Fruit fly (Drosophila melanogaster): Measurements from ENCODE around the gene CG17648.
A peak's percentile ranks its signal among the peaks of the same experiment; 100 is the strongest.

Gene CG17648

dm6 chr2L:1715699-1716333, 36.3 kb upstream of the CG17648 start, which contains the start of gene frtz (continued):
- TF ChIP-seq CG7839 (tag; optimal IDR thresholded peaks at IDR 0.05) (no peak), MTF-1 (GFP tag; optimal IDR thresholded peaks at IDR 0.05; ENCODE audit: borderline replicate concordance) (no peak), dpn (GFP tag; optimal IDR thresholded peaks at IDR 0.05) (peak in 1 of 2 experiments; percentile 44), CG15011 (GFP tag; optimal IDR thresholded peaks at IDR 0.05) (no peak), CG16863 (GFP tag; optimal IDR thresholded peaks at IDR 0.05) (no peak), CG31388 (GFP tag; optimal IDR thresholded peaks at IDR 0.05) (no peak), ham (GFP tag; IDR thresholded peaks at IDR 0.05) (no peak), CG1832 (GFP tag; optimal IDR thresholded peaks at IDR 0.05) (no peak), Ets97D (GFP tag; optimal IDR thresholded peaks at IDR 0.05) (peak; percentile 46), Mrtf (GFP tag; IDR thresholded peaks at IDR 0.05) (no peak), CG7357 (GFP tag; IDR thresholded peaks at IDR 0.05) (no peak), CG15269 (tag; optimal IDR thresholded peaks at IDR 0.05) (no peak), CG17829 (tag; optimal IDR thresholded peaks at IDR 0.05) (peak; percentile 29), ATbp (GFP tag; optimal IDR thresholded peaks at IDR 0.05) (no peak), CG11456 (GFP tag; IDR thresholded peaks at IDR 0.05) (no peak), CG11247 (GFP tag; IDR thresholded peaks at IDR 0.05) (no peak), unc-4 (GFP tag; IDR thresholded peaks at IDR 0.05; ENCODE audit: partially characterized antibody) (peak; percentile 82), CG2678 (tag; optimal IDR thresholded peaks at IDR 0.05) (no peak), ash1 (GFP tag; optimal IDR thresholded peaks at IDR 0.05) (no peak), CG15073 (GFP tag; optimal IDR thresholded peaks at IDR 0.05) (no peak), mld (GFP tag; IDR thresholded peaks at IDR 0.05; ENCODE audit: partially characterized antibody) (peak; percentile 81; the same call in 2 of the 3 replicates), CG18011 (GFP tag; optimal IDR thresholded peaks at IDR 0.05) (no peak), Dbx (GFP tag; IDR thresholded peaks at IDR 0.05) (peak; percentile 42; the same call in 1 of the 3 replicates), sna (GFP tag; IDR thresholded peaks at IDR 0.05; ENCODE audit: partially characterized antibody) (peak; percentile 46), CG14014 (GFP tag; IDR thresholded peaks at IDR 0.05) (0 out of 2 replicates have a peak, but pooled peaks have one; percentile 5), Oli (tag; optimal IDR thresholded peaks at IDR 0.05) (no peak), CG16815 (GFP tag; optimal IDR thresholded peaks at IDR 0.05) (no peak), CG4617 (GFP tag; optimal IDR thresholded peaks at IDR 0.05; ENCODE audit: borderline replicate concordance) (peak; percentile 53), az2 (GFP tag; optimal IDR thresholded peaks at IDR 0.05) (no peak), ro (GFP tag; IDR thresholded peaks at IDR 0.05) (no peak), shn (GFP tag; optimal IDR thresholded peaks at IDR 0.05) (no peak), Fer1 (GFP tag; optimal IDR thresholded peaks at IDR 0.05) (no peak), CG12155 (GFP tag; optimal IDR thresholded peaks at IDR 0.05) (peak; percentile 29), bcd (GFP tag; optimal IDR thresholded peaks at IDR 0.05) (peak; percentile 21), her (GFP tag; optimal IDR thresholded peaks at IDR 0.05) (no peak), CG2712 (tag; optimal IDR thresholded peaks at IDR 0.05) (peak; percentile 6), CG9932 (GFP tag; IDR thresholded peaks at IDR 0.05) (peak; percentile 71), croc (GFP tag; conservative IDR thresholded peaks at IDR 0.05) (no peak), CG8944 (GFP tag; optimal IDR thresholded peaks at IDR 0.05) (no peak), Tbp (GFP tag; optimal IDR thresholded peaks at IDR 0.05) (no peak), Rfx (GFP tag; IDR thresholded peaks at IDR 0.05) (peak; percentile 54; the same call in 1 of the 2 replicates), CG4707 (GFP tag; optimal IDR thresholded peaks at IDR 0.05) (no peak), CG5180 (GFP tag; optimal IDR thresholded peaks at IDR 0.05) (no peak), HLHmδ (GFP tag; optimal IDR thresholded peaks at IDR 0.05) (peak; percentile 3), chn (GFP tag; optimal IDR thresholded peaks at IDR 0.05) (no peak), vfl (GFP tag; optimal IDR thresholded peaks at IDR 0.05) (no peak), dimm (GFP tag; IDR thresholded peaks at IDR 0.05) (no peak), CG10267 (tag; optimal IDR thresholded peaks at IDR 0.05) (peak; percentile 38), Dll (GFP tag; IDR thresholded peaks at IDR 0.05; ENCODE audit: partially characterized antibody) (peak; percentile 80), CG16813 (GFP tag; IDR thresholded peaks at IDR 0.05; ENCODE audit: partially characterized antibody) (peak; percentile 86)
